Fruit fly (Drosophila melanogaster) whole organism, embryonic: ENCODE data around the gene sesB.

Experiments used
- ATbp ChIP-seq: fragments of 200-800 bp; sonication (Bioruptor generic); optimal IDR thresholded peaks from 2 replicates; lab custom pipeline; 2017; ENCODE audit warnings: missing biosample characterization, mild to moderate bottlenecking, missing genetic modification characterization, missing genetic modification reagents
- Adf1 ChIP-seq: fragments of 200-800 bp; sonication (Bioruptor generic); IDR thresholded peaks from 2 replicates; pipeline ENCODE4 v1.3.6; 2022; ENCODE audit warnings: missing biosample characterization, missing genetic modification characterization
- Atf6 ChIP-seq: fragments of 200-800 bp; sonication (Bioruptor generic); IDR thresholded peaks from 2 replicates; pipeline ENCODE4 v1.3.6; 2022; ENCODE audit warnings: missing biosample characterization, missing genetic modification characterization
- CG10209 ChIP-seq: fragments of 200-800 bp; sonication (Bioruptor generic); optimal IDR thresholded peaks from 3 replicates; lab custom pipeline; 2017; ENCODE audit warnings: missing biosample characterization, mild to moderate bottlenecking, missing genetic modification characterization, missing genetic modification reagents
- CG10274 ChIP-seq: fragments of 200-800 bp; sonication (Bioruptor generic); optimal IDR thresholded peaks from 3 replicates; lab custom pipeline; 2017; ENCODE audit warnings: missing biosample characterization, mild to moderate bottlenecking, missing genetic modification characterization
- CG11696 ChIP-seq: fragments of 200-800 bp; sonication (Bioruptor generic); IDR thresholded peaks from 2 replicates; pipeline ENCODE4 v1.3.6; 2022; ENCODE audit warnings: missing biosample characterization, missing genetic modification characterization
- CG1233 ChIP-seq: fragments of 200-800 bp; sonication (Bioruptor generic); optimal IDR thresholded peaks from 4 replicates; lab custom pipeline; 2018; ENCODE audit warnings: missing biosample characterization, mild to moderate bottlenecking, missing genetic modification characterization
- CG12942 ChIP-seq: fragments of 200-800 bp; sonication (Bioruptor generic); optimal IDR thresholded peaks from 3 replicates; lab custom pipeline; 2016; ENCODE audit warnings: missing biosample characterization, missing genetic modification characterization
- CG17328 ChIP-seq: fragments of 200-800 bp; sonication (Bioruptor generic); IDR thresholded peaks from 2 replicates; pipeline ENCODE4 v1.3.6; 2022; ENCODE audit warnings: missing biosample characterization, missing genetic modification characterization
- CG18764 ChIP-seq: fragments of 200-800 bp; sonication (Bioruptor generic); optimal IDR thresholded peaks from 3 replicates; lab custom pipeline; 2016; ENCODE audit warnings: missing biosample characterization, missing genetic modification characterization
- CG30403 ChIP-seq: fragments of 200-800 bp; sonication (Bioruptor generic); optimal IDR thresholded peaks from 3 replicates; lab custom pipeline; 2016; ENCODE audit warnings: missing biosample characterization, missing genetic modification characterization
- CG33213 ChIP-seq: fragments of 200-800 bp; sonication (Bioruptor generic); optimal IDR thresholded peaks from 3 replicates; lab custom pipeline; 2016; ENCODE audit warnings: missing biosample characterization, missing genetic modification characterization
- CG34224 ChIP-seq: fragments of 200-800 bp; sonication (Bioruptor generic); IDR thresholded peaks from 3 replicates; pipeline ENCODE4 v1.3.6; 2022; ENCODE audit warnings: missing biosample characterization, missing genetic modification characterization; ENCODE audit not compliant: partially characterized antibody
- CG34376 ChIP-seq: fragments of 200-800 bp; sonication (Bioruptor generic); optimal IDR thresholded peaks from 2 replicates; lab custom pipeline; 2018; ENCODE audit warnings: missing biosample characterization, mild to moderate bottlenecking, missing genetic modification characterization
- CG6683 ChIP-seq: fragments of 200-800 bp; sonication (Bioruptor generic); optimal IDR thresholded peaks from 2 replicates; lab custom pipeline; 2017; ENCODE audit warnings: missing biosample characterization, mild to moderate bottlenecking, missing genetic modification characterization, missing genetic modification reagents
- CG6813 ChIP-seq: fragments of 200-800 bp; sonication (Bioruptor generic); optimal IDR thresholded peaks from 2 replicates; lab custom pipeline; 2017; ENCODE audit warnings: missing biosample characterization, missing genetic modification characterization, mild to moderate bottlenecking, moderate library complexity, missing genetic modification reagents
- CG8290 ChIP-seq, 3 experiments: fragments of 200-800 bp; sonication (Bioruptor generic); optimal IDR thresholded peaks; 2 replicates each; lab custom pipeline; 2016 to 2019; ENCODE audit warnings: missing biosample characterization in 3 of 3, missing genetic modification characterization in 3 of 3, mild to moderate bottlenecking in 2 of 3, moderate library complexity in 1 of 3
- Camta ChIP-seq: fragments of 200-800 bp; sonication (Bioruptor generic); optimal IDR thresholded peaks from 2 replicates; lab custom pipeline; 2016; ENCODE audit warnings: missing biosample characterization, missing genetic modification characterization
- Dbx ChIP-seq: fragments of 200-800 bp; sonication (Bioruptor generic); IDR thresholded peaks from 3 replicates; pipeline ENCODE4 v1.3.6; 2022; ENCODE audit warnings: missing biosample characterization, missing genetic modification characterization
- Deaf1 ChIP-seq: fragments of 200-800 bp; optimal IDR thresholded peaks from 3 replicates; lab custom pipeline; 2019; ENCODE audit warnings: missing biosample characterization, mild to moderate bottlenecking, missing genetic modification characterization, moderate library complexity
- Dip2 ChIP-seq: fragments of 200-800 bp; sonication (Bioruptor generic); IDR thresholded peaks from 2 replicates; pipeline ENCODE4 v1.3.6; 2022; ENCODE audit warnings: missing biosample characterization, missing genetic modification characterization
- Dip3 ChIP-seq: fragments of 200-800 bp; sonication (Bioruptor generic); optimal IDR thresholded peaks from 3 replicates; lab custom pipeline; 2016; ENCODE audit warnings: missing biosample characterization, missing genetic modification characterization
- E2f2 ChIP-seq: fragments of 200-800 bp; sonication (Bioruptor generic); IDR thresholded peaks from 2 replicates; pipeline ENCODE4 v1.3.6; 2022; ENCODE audit warnings: missing biosample characterization, missing genetic modification characterization
- Ets97D ChIP-seq: fragments of 200-800 bp; sonication (Bioruptor generic); optimal IDR thresholded peaks from 3 replicates; lab custom pipeline; 2016; ENCODE audit warnings: missing biosample characterization, missing genetic modification characterization
- Lhr ChIP-seq: fragments of 200-800 bp; sonication (Bioruptor generic); optimal IDR thresholded peaks from 3 replicates; lab custom pipeline; 2017; ENCODE audit warnings: mild to moderate bottlenecking, missing biosample characterization, missing genetic modification reagents, missing genetic modification characterization
- Med ChIP-seq: fragments of 200-800 bp; sonication (Bioruptor generic); peaks from one replicate; lab custom pipeline; 2016; ENCODE audit warnings: missing biosample characterization, missing genetic modification characterization, mild to moderate bottlenecking, inconsistent platforms, moderate library complexity
- Nf-YA ChIP-seq: fragments of 200-800 bp; sonication (Bioruptor generic); IDR thresholded peaks from 2 replicates; pipeline ENCODE4 v1.3.6; 2022; ENCODE audit warnings: missing biosample characterization, missing genetic modification characterization
- Sox102F ChIP-seq: fragments of 200-800 bp; sonication (Bioruptor generic); optimal IDR thresholded peaks from 2 replicates; lab custom pipeline; 2018; ENCODE audit warnings: missing biosample characterization, mild to moderate bottlenecking, missing genetic modification characterization, moderate library complexity
- ase ChIP-seq: fragments of 200-800 bp; sonication (Bioruptor generic); IDR thresholded peaks from 3 replicates; pipeline ENCODE4 v1.3.6; 2022; ENCODE audit warnings: missing biosample characterization, missing genetic modification characterization
- bowl ChIP-seq: fragments of 200-800 bp; sonication (Bioruptor generic); IDR thresholded peaks from 2 replicates; pipeline ENCODE4 v1.3.6; 2022; ENCODE audit warnings: missing biosample characterization, missing genetic modification characterization
- cad ChIP-seq: fragments of >200 bp; optimal IDR thresholded peaks from 2 replicates; lab custom pipeline; 2017; ENCODE audit warnings: missing biosample characterization, missing genetic modification characterization
- ci ChIP-seq: fragments of 200-800 bp; sonication (Bioruptor generic); IDR thresholded peaks from 3 replicates; pipeline ENCODE4 v1.3.6; 2022; ENCODE audit warnings: missing biosample characterization, missing genetic modification characterization
- croc ChIP-seq: fragments of 200-800 bp; sonication (Bioruptor generic); conservative IDR thresholded peaks from 3 replicates; pipeline ENCODE4 v1.3.6; 2022; ENCODE audit warnings: missing biosample characterization, missing genetic modification characterization
- dimm ChIP-seq: fragments of 200-800 bp; sonication (Bioruptor generic); IDR thresholded peaks from 2 replicates; pipeline ENCODE4 v1.3.6; 2022; ENCODE audit warnings: missing biosample characterization, missing genetic modification characterization
- fu2 ChIP-seq: fragments of 200-800 bp; sonication (Bioruptor generic); optimal IDR thresholded peaks from 2 replicates; lab custom pipeline; 2016; ENCODE audit warnings: missing biosample characterization, missing genetic modification characterization
- grn ChIP-seq: fragments of 200-800 bp; sonication (Bioruptor generic); optimal IDR thresholded peaks from 3 replicates; lab custom pipeline; 2017; ENCODE audit warnings: missing biosample characterization, missing genetic modification characterization
- gro ChIP-seq: fragments of 200-800 bp; sonication (Bioruptor generic); optimal IDR thresholded peaks from 2 replicates; lab custom pipeline; 2016; ENCODE audit warnings: missing biosample characterization, missing genetic modification characterization
- kni ChIP-seq: fragments of 200-800 bp; sonication (Bioruptor generic); optimal IDR thresholded peaks from 3 replicates; lab custom pipeline; 2017; ENCODE audit warnings: mild to moderate bottlenecking, missing biosample characterization, missing genetic modification reagents, missing genetic modification characterization
- knrl ChIP-seq: fragments of 200-800 bp; sonication (Bioruptor generic); IDR thresholded peaks from 3 replicates; pipeline ENCODE4 v1.3.6; 2022; ENCODE audit warnings: missing biosample characterization, missing genetic modification characterization; ENCODE audit not compliant: partially characterized antibody
- lab ChIP-seq: fragments of 200-800 bp; sonication (Bioruptor generic); optimal IDR thresholded peaks from 3 replicates; lab custom pipeline; 2017; ENCODE audit warnings: missing biosample characterization, missing genetic modification characterization, mild to moderate bottlenecking, moderate library complexity, missing genetic modification reagents
- mam ChIP-seq: fragments of 200-800 bp; sonication (Bioruptor generic); optimal IDR thresholded peaks from 3 replicates; lab custom pipeline; 2016; ENCODE audit warnings: missing biosample characterization, missing genetic modification characterization
- nom ChIP-seq: fragments of 200-800 bp; sonication (Bioruptor generic); optimal IDR thresholded peaks from 2 replicates; lab custom pipeline; 2017; ENCODE audit warnings: missing biosample characterization, missing genetic modification characterization, mild to moderate bottlenecking, moderate library complexity, missing genetic modification reagents
- pzg ChIP-seq: fragments of 200-800 bp; sonication (Bioruptor generic); optimal IDR thresholded peaks from 3 replicates; lab custom pipeline; 2018; ENCODE audit warnings: missing biosample characterization, mild to moderate bottlenecking, missing genetic modification characterization, moderate library complexity
- scrt ChIP-seq: fragments of 200-800 bp; sonication (Bioruptor generic); optimal IDR thresholded peaks from 2 replicates; lab custom pipeline; 2018; ENCODE audit warnings: missing biosample characterization, mild to moderate bottlenecking, missing genetic modification characterization, moderate library complexity
- sug ChIP-seq: fragments of 200-800 bp; optimal IDR thresholded peaks from 2 replicates; lab custom pipeline; 2019; ENCODE audit warnings: missing biosample characterization, mild to moderate bottlenecking, missing genetic modification characterization, moderate library complexity
- trh ChIP-seq: fragments of 200-800 bp; sonication (Bioruptor generic); optimal IDR thresholded peaks from 2 replicates; lab custom pipeline; 2016; ENCODE audit warnings: missing biosample characterization, missing genetic modification characterization
- unc-4 ChIP-seq: fragments of 200-800 bp; sonication (Bioruptor generic); IDR thresholded peaks from 2 replicates; pipeline ENCODE4 v1.3.6; 2022; ENCODE audit warnings: missing biosample characterization, missing genetic modification characterization; ENCODE audit not compliant: partially characterized antibody
- vnd ChIP-seq: fragments of 200-800 bp; sonication (Bioruptor generic); IDR thresholded peaks from 3 replicates; pipeline ENCODE4 v1.3.6; 2022; ENCODE audit warnings: missing biosample characterization, missing genetic modification characterization; ENCODE audit not compliant: partially characterized antibody

Gene sesB

dm6 chrX:10744773-10745589 lies 41.8 kb downstream of the sesB start, which contains the start of gene stx (continued):
- TF ChIP-seq Dip2 (GFP tag; lab: Robert Waterston, UW) (no peak), CG8290 (GFP tag; optimal IDR thresholded peaks at IDR 0.05; lab: Kevin White, UChicago) (no peak), CG8290 (tag; optimal IDR thresholded peaks at IDR 0.05; lab: Kevin White, UChicago) (peak in 1 of 2 experiments; percentile 80), croc (no peak), nom (peak; percentile 74), CG12942 (GFP tag; lab: Kevin White, UChicago) (no peak), Deaf1 (tag; lab: Kevin White, UChicago) (peak; percentile 44), CG11696 (GFP tag; lab: Robert Waterston, UW) (0 out of 2 replicates have a peak, but pooled peaks have one; percentile 33), grn (GFP tag; lab: Kevin White, UChicago) (peak; percentile 3), ATbp (GFP tag; lab: Kevin White, UChicago) (peak; percentile 34), sug (peak; percentile 42), dimm (GFP tag; lab: Robert Waterston, UW) (no peak), CG6683 (GFP tag; lab: Kevin White, UChicago) (no peak), ase (GFP tag; lab: Robert Waterston, UW) (no peak), knrl (GFP tag; lab: Robert Waterston, UW) (peak; percentile 100), Atf6 (GFP tag; lab: Robert Waterston, UW) (peak; percentile 56), pzg (GFP tag; lab: Kevin White, UChicago) (peak; percentile 96), CG1233 (GFP tag; lab: Kevin White, UChicago) (no peak), ci (peak; percentile 79), Nf-YA (GFP tag; lab: Robert Waterston, UW) (no peak), unc-4 (GFP tag; lab: Robert Waterston, UW) (peak; percentile 97), lab (peak; percentile 65), kni (GFP tag; lab: Kevin White, UChicago) (peak; percentile 54), CG34224 (GFP tag; lab: Robert Waterston, UW) (peak; percentile 94), trh (GFP tag; lab: Kevin White, UChicago) (no peak), vnd (peak; percentile 98), CG10209 (GFP tag; lab: Kevin White, UChicago) (peak; percentile 17), cad (GFP tag; lab: Kevin White, UChicago) (no peak), Dip3 (no peak), gro (GFP tag; lab: Kevin White, UChicago) (no peak), mam (GFP tag; lab: Kevin White, UChicago) (no peak), Med (GFP tag; lab: Kevin White, UChicago) (peak; percentile 86), CG30403 (GFP tag; lab: Kevin White, UChicago) (peak; percentile 19), Ets97D (GFP tag; lab: Kevin White, UChicago) (peak; percentile 88), CG6813 (no peak), E2f2 (GFP tag; lab: Robert Waterston, UW) (peak; percentile 48; the same call in 1 of the 2 replicates), bowl (GFP tag; lab: Robert Waterston, UW) (0 out of 2 replicates have a peak, but pooled peaks have one; percentile 38), fu2 (GFP tag; lab: Kevin White, UChicago) (no peak), Adf1 (GFP tag; lab: Robert Waterston, UW) (no peak; the same call in 1 of the 2 replicates), Lhr (GFP tag; lab: Kevin White, UChicago) (peak; percentile 75), CG18764 (GFP tag; lab: Kevin White, UChicago) (no peak), Camta (GFP tag; lab: Kevin White, UChicago) (no peak), CG33213 (peak; percentile 58), CG17328 (GFP tag; lab: Robert Waterston, UW) (peak; percentile 48; the same call in 1 of the 2 replicates), Dbx (peak; percentile 63; the same call in 2 of the 3 replicates), CG34376 (GFP tag; lab: Kevin White, UChicago) (peak; percentile 51), CG10274 (GFP tag; lab: Kevin White, UChicago) (no peak), Sox102F (GFP tag; lab: Kevin White, UChicago) (no peak), scrt (peak; percentile 47)
